Fruit fly (Drosophila melanogaster): ENCODE data around the gene xit.

The xit gene

DNA sequence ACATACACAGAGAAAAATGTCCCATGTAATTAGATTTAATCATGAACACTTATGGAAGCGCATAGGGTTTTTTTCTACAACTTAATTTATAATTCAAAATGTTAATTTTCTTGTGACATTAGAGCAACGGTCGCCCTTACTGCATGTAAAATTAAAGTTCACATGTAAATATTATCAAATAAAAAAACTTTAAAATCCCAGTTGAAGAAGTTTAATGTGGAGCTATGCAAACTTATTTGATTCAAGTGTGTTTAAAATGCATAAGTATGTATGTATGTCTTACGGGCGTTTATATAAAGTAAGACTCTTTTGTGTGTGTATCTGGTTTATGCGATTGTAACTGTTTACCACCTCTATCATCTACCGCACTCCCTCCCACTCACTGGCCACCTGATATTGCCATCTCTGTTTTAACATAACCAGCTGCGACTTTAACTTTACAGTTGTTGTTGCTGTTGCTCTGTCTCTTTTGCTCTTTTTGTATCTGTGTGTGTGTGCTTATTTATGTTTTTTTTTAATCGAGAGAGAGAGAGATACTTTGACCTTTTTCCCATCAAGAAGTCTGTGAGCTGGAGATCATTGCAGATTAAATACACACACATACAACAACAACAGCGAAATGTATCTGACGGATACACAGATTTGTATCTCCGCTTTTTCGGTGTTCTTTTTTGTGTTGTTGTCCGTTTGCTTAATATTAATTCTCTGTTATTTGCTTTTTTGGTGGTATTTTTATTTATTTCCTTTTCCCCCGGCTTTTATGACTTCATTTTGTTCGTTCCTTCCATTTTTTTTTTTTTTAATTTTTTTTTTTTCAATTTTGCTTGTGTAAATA, 34.8 kb downstream of the xit start (continued):
- TF ChIP-seq Pdp1 (GFP tag; optimal IDR thresholded peaks at IDR 0.05), result peak; percentile 82 to 84
- TF ChIP-seq phol (tag; optimal IDR thresholded peaks at IDR 0.05), result peak; percentile 91
- no peak for TF ChIP-seq Dll (GFP tag; IDR thresholded peaks at IDR 0.05; ENCODE audit: partially characterized antibody)
- TF ChIP-seq CG10431 (GFP tag; optimal IDR thresholded peaks at IDR 0.05), result peak; percentile 76
- no peak for TF ChIP-seq ham (GFP tag; IDR thresholded peaks at IDR 0.05)
- TF ChIP-seq CG6765 (GFP tag; optimal IDR thresholded peaks at IDR 0.05), result peak; percentile 78
- TF ChIP-seq CG32532 (GFP tag; IDR thresholded peaks at IDR 0.05), result peak; percentile 44; the same call in 1 of the 2 replicates
- no peak for TF ChIP-seq CG6175 (GFP tag; IDR thresholded peaks at IDR 0.05)
- peak; percentile 14 for TF ChIP-seq btn (GFP tag; optimal IDR thresholded peaks at IDR 0.05)
- TF ChIP-seq GATAe (GFP tag; conservative IDR thresholded peaks at IDR 0.05), result no peak
- peak; percentile 64 for TF ChIP-seq CG12219 (GFP tag; optimal IDR thresholded peaks at IDR 0.05)
- TF ChIP-seq ato (GFP tag; IDR thresholded peaks at IDR 0.05; ENCODE audit: partially characterized antibody), result no peak
- no peak for TF ChIP-seq ERR (GFP tag; optimal IDR thresholded peaks at IDR 0.05)
- no peak for TF ChIP-seq nerfin-2 (GFP tag; IDR thresholded peaks at IDR 0.05; ENCODE audit: partially characterized antibody)
- peak; percentile 2 for TF ChIP-seq ftz-f1 (GFP tag; optimal IDR thresholded peaks at IDR 0.05)
- TF ChIP-seq dati (GFP tag; IDR thresholded peaks at IDR 0.05), result no peak
- peak; percentile 65; the same call in 2 of the 3 replicates for TF ChIP-seq ken (GFP tag; IDR thresholded peaks at IDR 0.05)
- TF ChIP-seq tx (GFP tag; optimal IDR thresholded peaks at IDR 0.05), result peak; percentile 84
- peak; percentile 50 for TF ChIP-seq Nf-YC (tag; optimal IDR thresholded peaks at IDR 0.05)
- TF ChIP-seq CG12236 (GFP tag; optimal IDR thresholded peaks at IDR 0.05), result peak; percentile 67
- TF ChIP-seq yki (optimal IDR thresholded peaks at IDR 0.05), result no peak
- peak; percentile 84 for TF ChIP-seq bcd (GFP tag; optimal IDR thresholded peaks at IDR 0.05)
- peak; percentile 38 for TF ChIP-seq kah (GFP tag; optimal IDR thresholded peaks at IDR 0.05)
- 0 out of 3 replicates have a peak, but pooled peaks have one; percentile 18 for TF ChIP-seq otp (GFP tag; IDR thresholded peaks at IDR 0.05)
- peak; percentile 63 for TF ChIP-seq wdn (GFP tag; IDR thresholded peaks at IDR 0.05)
- no peak for TF ChIP-seq ro (GFP tag; IDR thresholded peaks at IDR 0.05)
- peak; percentile 91 for TF ChIP-seq Dek (tag; optimal IDR thresholded peaks at IDR 0.05)
- 0 out of 2 replicates have a peak, but pooled peaks have one; percentile 17 for TF ChIP-seq dimm (GFP tag; IDR thresholded peaks at IDR 0.05)
- TF ChIP-seq Ets65A (GFP tag), result peak; percentile 97
- peak; percentile 97 for TF ChIP-seq CG4360 (GFP tag; IDR thresholded peaks at IDR 0.05)
- TF ChIP-seq CG6813 (GFP tag; optimal IDR thresholded peaks at IDR 0.05), result peak; percentile 61
- TF ChIP-seq Abd-B (GFP tag; optimal IDR thresholded peaks at IDR 0.05), result peak; percentile 95
- TF ChIP-seq chif (GFP tag; optimal IDR thresholded peaks at IDR 0.05), result peak; percentile 78 to 88
- peak; percentile 32; the same call in 1 of the 2 replicates for TF ChIP-seq Rx (GFP tag; IDR thresholded peaks at IDR 0.05)
- TF ChIP-seq CG15696 (tag; optimal IDR thresholded peaks at IDR 0.05), result peak; percentile 15
- TF ChIP-seq Hmx (GFP tag; optimal IDR thresholded peaks at IDR 0.05), result peak; percentile 68
- TF ChIP-seq unpg (GFP tag; optimal IDR thresholded peaks at IDR 0.05), result peak; percentile 94
- TF ChIP-seq HLH3B (GFP tag; IDR thresholded peaks at IDR 0.05), result peak; percentile 74
- no peak for TF ChIP-seq CG16779 (GFP tag; IDR thresholded peaks at IDR 0.05)
- TF ChIP-seq eve (GFP tag; optimal IDR thresholded peaks at IDR 0.05), result peak in 1 of 2 experiments; percentile 90
- TF ChIP-seq CG17359 (tag; optimal IDR thresholded peaks at IDR 0.05), result peak; percentile 78
- peak; percentile 86 for TF ChIP-seq CG2712 (tag; optimal IDR thresholded peaks at IDR 0.05)
- TF ChIP-seq Ptx1 (GFP tag; IDR thresholded peaks at IDR 0.05), result peak; percentile 79
- peak; percentile 18 for TF ChIP-seq CG34376 (GFP tag; optimal IDR thresholded peaks at IDR 0.05)
- TF ChIP-seq ems (GFP tag; optimal IDR thresholded peaks at IDR 0.05), result peak; percentile 44
- TF ChIP-seq lab (GFP tag; optimal IDR thresholded peaks at IDR 0.05), result peak; percentile 74
- TF ChIP-seq sd (tag; optimal IDR thresholded peaks at IDR 0.05), result peak; percentile 69
- TF ChIP-seq Drgx (GFP tag; IDR thresholded peaks at IDR 0.05), result peak; percentile 71
- peak; percentile 88 for TF ChIP-seq gsb-n (tag; optimal IDR thresholded peaks at IDR 0.05)
